Worm (Caenorhabditis elegans): Measurements from ENCODE around the gene Y17G9B.8.
A peak's percentile ranks its signal among the peaks of the same experiment; 100 is the strongest.

The Y17G9B.8 gene

DNA sequence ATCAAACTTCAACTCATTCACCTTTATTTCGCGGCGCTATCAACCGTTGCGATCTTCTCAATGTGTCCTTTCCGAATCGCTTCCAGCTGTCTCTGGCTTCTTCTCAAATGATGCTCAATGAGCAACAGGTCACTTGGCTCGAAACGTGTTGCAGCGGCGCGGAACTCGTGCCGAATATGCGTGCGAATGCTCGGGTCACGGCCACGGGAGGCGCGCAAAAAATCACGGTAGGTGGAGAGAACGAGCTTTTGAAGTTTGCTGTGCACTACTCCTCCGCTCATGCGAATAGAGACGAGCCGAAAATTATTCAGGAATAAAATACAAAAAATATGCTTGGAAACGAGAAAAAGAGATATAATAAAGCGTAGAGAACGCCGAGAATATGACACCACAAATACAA is 48.2 kb downstream of the Y17G9B.8 start, which contains the start of gene cif-1:
TSS of gene cif-1 (minus strand) at position 297 of the 400 bp plus-strand sequence.
- TF ChIP-seq ztf-25 (GFP tag; IDR thresholded peaks at IDR 0.05) (no peak), mel-28 (tag; optimal IDR thresholded peaks at IDR 0.05; ENCODE audit: borderline replicate concordance) (no peak), nhr-179 (tag; optimal IDR thresholded peaks at IDR 0.05) (no peak), F52B5.7 (tag; optimal IDR thresholded peaks at IDR 0.05) (peak; percentile 71), lin-26 (GFP tag; IDR thresholded peaks at IDR 0.05) (0 out of 2 replicates have a peak, but pooled peaks have one; percentile 53), egrh-3 (GFP tag; IDR thresholded peaks at IDR 0.05) (no peak), zfh-2 (GFP tag; conservative IDR thresholded peaks at IDR 0.05) (peak; percentile 77), snpc-1.3 (tag; optimal IDR thresholded peaks at IDR 0.05; ENCODE audit: insufficient read depth) (no peak), dox-1 (GFP tag; IDR thresholded peaks at IDR 0.05) (peak; percentile 53; the same call in 1 of the 2 replicates), T26A5.8 (tag; optimal IDR thresholded peaks at IDR 0.05) (no peak), atf-7 (tag; optimal IDR thresholded peaks at IDR 0.05) (no peak), cebp-2 (GFP tag; IDR thresholded peaks at IDR 0.05) (no peak), nhr-90 (tag; optimal IDR thresholded peaks at IDR 0.05) (no peak), chd-7 (tag; optimal IDR thresholded peaks at IDR 0.05) (peak; percentile 55), rcor-1 (GFP tag; IDR thresholded peaks at IDR 0.05) (no peak), madf-6 (GFP tag; IDR thresholded peaks at IDR 0.05) (peak; percentile 53), repo-1 (tag; optimal IDR thresholded peaks at IDR 0.05) (no peak), xnd-1 (tag; optimal IDR thresholded peaks at IDR 0.05) (peak; percentile 0), ekl-4 (GFP tag; IDR thresholded peaks at IDR 0.05) (peak; percentile 46; the same call in 1 of the 2 replicates), hsf-1 (GFP tag; IDR thresholded peaks at IDR 0.05) (no peak), mes-4 (tag; optimal IDR thresholded peaks at IDR 0.05) (peak; percentile 18), ceh-58 (GFP tag; IDR thresholded peaks at IDR 0.05) (0 out of 2 replicates have a peak, but pooled peaks have one; percentile 36), ets-4 (GFP tag; optimal IDR thresholded peaks at IDR 0.05) (no peak), let-607 (tag; optimal IDR thresholded peaks at IDR 0.05) (no peak), aptf-2 (GFP tag; conservative IDR thresholded peaks at IDR 0.05) (no peak), nfya-2 (GFP tag; IDR thresholded peaks at IDR 0.05) (no peak), sdz-38 (tag; optimal IDR thresholded peaks at IDR 0.05) (no peak), lin-54 (GFP tag; optimal IDR thresholded peaks at IDR 0.05) (no peak), rec-8 (tag; optimal IDR thresholded peaks at IDR 0.05) (no peak), K12H6.12 (tag; optimal IDR thresholded peaks at IDR 0.05) (no peak), mcd-1 (GFP tag; IDR thresholded peaks at IDR 0.05) (peak; percentile 34), let-526 (GFP tag; IDR thresholded peaks at IDR 0.05) (no peak), unc-130 (GFP tag; optimal IDR thresholded peaks at IDR 0.05) (no peak), ztf-3 (GFP tag; optimal IDR thresholded peaks at IDR 0.05) (no peak)

Data from whole organism, young adult.